Fruit fly (Drosophila melanogaster) whole organism, embryonic: ENCODE measurements around the gene Kaz1-ORFB.

Source experiments
- Adf1 ChIP-seq: fragments of 200-800 bp; sonication (Bioruptor generic); IDR thresholded peaks from 2 replicates; pipeline ENCODE4 v1.3.6; 2022; ENCODE audit warnings: missing biosample characterization, missing genetic modification characterization
- Antp ChIP-seq: fragments of 200-800 bp; sonication (Bioruptor generic); optimal IDR thresholded peaks from 3 replicates; lab custom pipeline; 2016; ENCODE audit warnings: missing biosample characterization, missing genetic modification characterization
- Asciz ChIP-seq: fragments of 200-800 bp; sonication (Bioruptor generic); optimal IDR thresholded peaks from 2 replicates; lab custom pipeline; 2017; ENCODE audit warnings: missing biosample characterization, mild to moderate bottlenecking, missing genetic modification characterization, missing genetic modification reagents
- CG10209 ChIP-seq: fragments of 200-800 bp; sonication (Bioruptor generic); optimal IDR thresholded peaks from 3 replicates; lab custom pipeline; 2017; ENCODE audit warnings: missing biosample characterization, mild to moderate bottlenecking, missing genetic modification characterization, missing genetic modification reagents
- CG11247 ChIP-seq: fragments of 200-800 bp; sonication (Bioruptor generic); IDR thresholded peaks from 2 replicates; pipeline ENCODE4 v1.3.6; 2022; ENCODE audit warnings: missing biosample characterization, missing genetic modification characterization
- CG12104 ChIP-seq: fragments of 200-800 bp; sonication (Bioruptor generic); optimal IDR thresholded peaks from 3 replicates; lab custom pipeline; 2016; ENCODE audit warnings: missing biosample characterization, missing genetic modification characterization
- CG12155 ChIP-seq: fragments of 200-800 bp; sonication (Bioruptor generic); optimal IDR thresholded peaks from 3 replicates; lab custom pipeline; 2016; ENCODE audit warnings: missing biosample characterization, missing genetic modification characterization
- CG13296 ChIP-seq: fragments of 200-800 bp; sonication (Bioruptor generic); optimal IDR thresholded peaks from 3 replicates; lab custom pipeline; 2018; ENCODE audit warnings: missing biosample characterization, mild to moderate bottlenecking, missing genetic modification characterization
- CG14667 ChIP-seq: fragments of 200-800 bp; sonication (Bioruptor generic); IDR thresholded peaks from 2 replicates; pipeline ENCODE4 v1.3.6; 2022; ENCODE audit warnings: missing biosample characterization, missing genetic modification characterization
- CG16815 ChIP-seq: fragments of 200-800 bp; sonication (Bioruptor generic); optimal IDR thresholded peaks from 3 replicates; lab custom pipeline; 2017; ENCODE audit warnings: missing biosample characterization, mild to moderate bottlenecking, missing genetic modification characterization
- CG17359 ChIP-seq: fragments of 200-800 bp; sonication (Bioruptor generic); optimal IDR thresholded peaks from 3 replicates; lab custom pipeline; 2018; ENCODE audit warnings: missing biosample characterization, mild to moderate bottlenecking, missing genetic modification characterization, moderate library complexity
- CG17361 ChIP-seq: fragments of 200-800 bp; sonication (Bioruptor generic); IDR thresholded peaks from 3 replicates; pipeline ENCODE4 v1.3.6; 2022; ENCODE audit warnings: missing biosample characterization, missing genetic modification characterization
- CG18476 ChIP-seq: fragments of 200-800 bp; sonication (Bioruptor generic); optimal IDR thresholded peaks from 2 replicates; lab custom pipeline; 2016; ENCODE audit warnings: missing biosample characterization, mild to moderate bottlenecking, missing genetic modification characterization
- CG3847 ChIP-seq: fragments of 200-800 bp; sonication (Bioruptor generic); IDR thresholded peaks from 2 replicates; pipeline ENCODE4 v1.3.6; 2022; ENCODE audit warnings: missing biosample characterization, missing genetic modification characterization
- CG4360 ChIP-seq: fragments of 200-800 bp; sonication (Bioruptor generic); IDR thresholded peaks from 2 replicates; pipeline ENCODE4 v1.3.6; 2022; ENCODE audit warnings: missing biosample characterization, missing genetic modification characterization
- CG4404 ChIP-seq: fragments of 200-800 bp; sonication (Bioruptor generic); IDR thresholded peaks from 2 replicates; pipeline ENCODE4 v1.3.6; 2022; ENCODE audit warnings: missing biosample characterization, missing genetic modification characterization
- CG6254 ChIP-seq: fragments of 200-800 bp; sonication (Bioruptor generic); optimal IDR thresholded peaks from 3 replicates; lab custom pipeline; 2017; ENCODE audit warnings: mild to moderate bottlenecking, missing biosample characterization, missing genetic modification reagents, missing genetic modification characterization
- CG6272 ChIP-seq: fragments of 200-800 bp; sonication (Bioruptor generic); IDR thresholded peaks from 2 replicates; pipeline ENCODE4 v1.3.6; 2022; ENCODE audit warnings: missing biosample characterization, missing genetic modification characterization
- CG6813 ChIP-seq: fragments of 200-800 bp; sonication (Bioruptor generic); optimal IDR thresholded peaks from 2 replicates; lab custom pipeline; 2017; ENCODE audit warnings: missing biosample characterization, missing genetic modification characterization, mild to moderate bottlenecking, moderate library complexity, missing genetic modification reagents
- CG7987 ChIP-seq: fragments of 200-800 bp; sonication (Bioruptor generic); optimal IDR thresholded peaks from 2 replicates; lab custom pipeline; 2018; ENCODE audit warnings: missing biosample characterization, mild to moderate bottlenecking, missing genetic modification characterization, moderate library complexity
- CG9876 ChIP-seq: fragments of 200-800 bp; sonication (Bioruptor generic); optimal IDR thresholded peaks from 2 replicates; lab custom pipeline; 2016; ENCODE audit warnings: missing biosample characterization, missing genetic modification characterization
- Dad ChIP-seq: fragments of 200-800 bp; sonication (Bioruptor generic); optimal IDR thresholded peaks from 3 replicates; lab custom pipeline; 2016; ENCODE audit warnings: missing biosample characterization, missing genetic modification characterization
- Deaf1 ChIP-seq: fragments of 200-800 bp; optimal IDR thresholded peaks from 3 replicates; lab custom pipeline; 2019; ENCODE audit warnings: missing biosample characterization, mild to moderate bottlenecking, missing genetic modification characterization, moderate library complexity
- E2f1 ChIP-seq: fragments of 200-800 bp; sonication (Bioruptor generic); IDR thresholded peaks from 2 replicates; pipeline ENCODE4 v1.3.6; 2022; ENCODE audit warnings: missing biosample characterization, missing genetic modification characterization
- HmgZ ChIP-seq: fragments of 200-800 bp; sonication (Bioruptor generic); optimal IDR thresholded peaks from 2 replicates; lab custom pipeline; 2018; ENCODE audit warnings: missing biosample characterization, mild to moderate bottlenecking, missing genetic modification characterization
- Meics ChIP-seq: fragments of 200-800 bp; sonication (Bioruptor generic); optimal IDR thresholded peaks from 2 replicates; lab custom pipeline; 2017; ENCODE audit warnings: missing biosample characterization, mild to moderate bottlenecking, missing genetic modification characterization
- Nf-YB ChIP-seq: fragments of 200-800 bp; sonication (Bioruptor generic); optimal IDR thresholded peaks from 3 replicates; lab custom pipeline; 2019; ENCODE audit warnings: missing biosample characterization, mild to moderate bottlenecking, missing genetic modification characterization, moderate library complexity
- Scr ChIP-seq: fragments of 200-800 bp; sonication (Bioruptor generic); IDR thresholded peaks from 2 replicates; pipeline ENCODE4 v1.3.6; 2022; ENCODE audit warnings: missing biosample characterization, missing genetic modification characterization; ENCODE audit not compliant: partially characterized antibody
- Stat92E ChIP-seq, 3 experiments: fragments of >200 bp in 2 of 3; fragments of 200-800 bp in 1 of 3; sonication (Bioruptor generic) in 1 of 3; optimal IDR thresholded peaks; 2 replicates each; lab custom pipeline; 2017 to 2019; ENCODE audit warnings: missing biosample characterization in 3 of 3, missing genetic modification characterization in 3 of 3, mild to moderate bottlenecking in 1 of 3, moderate library complexity in 1 of 3
- corto ChIP-seq: fragments of 200-800 bp; sonication (Bioruptor generic); optimal IDR thresholded peaks from 2 replicates; lab custom pipeline; 2016; ENCODE audit warnings: missing biosample characterization, mild to moderate bottlenecking, missing genetic modification characterization, moderate library complexity
- danr ChIP-seq: fragments of 200-800 bp; sonication (Bioruptor generic); IDR thresholded peaks from 2 replicates; pipeline ENCODE4 v1.3.6; 2022; ENCODE audit warnings: missing biosample characterization, missing genetic modification characterization
- dmrt11E ChIP-seq: fragments of 200-800 bp; sonication (Bioruptor generic); optimal IDR thresholded peaks from 3 replicates; lab custom pipeline; 2018; ENCODE audit warnings: missing biosample characterization, mild to moderate bottlenecking, missing genetic modification characterization, moderate library complexity
- dmrt99B ChIP-seq: fragments of 200-800 bp; sonication (Bioruptor generic); optimal IDR thresholded peaks from 2 replicates; lab custom pipeline; 2018; ENCODE audit warnings: missing biosample characterization, mild to moderate bottlenecking, missing genetic modification characterization, moderate library complexity
- dysf ChIP-seq: fragments of 200-800 bp; sonication (Bioruptor generic); IDR thresholded peaks from 3 replicates; pipeline ENCODE4 v1.3.6; 2022; ENCODE audit warnings: missing biosample characterization, missing genetic modification characterization
- gro ChIP-seq: fragments of 200-800 bp; sonication (Bioruptor generic); optimal IDR thresholded peaks from 2 replicates; lab custom pipeline; 2016; ENCODE audit warnings: missing biosample characterization, missing genetic modification characterization
- h ChIP-seq: fragments of >200 bp; optimal IDR thresholded peaks from 2 replicates; lab custom pipeline; 2017
- klu ChIP-seq: fragments of 200-800 bp; sonication (Bioruptor generic); IDR thresholded peaks from 2 replicates; pipeline ENCODE4 v1.3.6; 2022; ENCODE audit warnings: missing biosample characterization, missing genetic modification characterization
- kni ChIP-seq: fragments of 200-800 bp; sonication (Bioruptor generic); optimal IDR thresholded peaks from 3 replicates; lab custom pipeline; 2017; ENCODE audit warnings: mild to moderate bottlenecking, missing biosample characterization, missing genetic modification reagents, missing genetic modification characterization
- mirr ChIP-seq: fragments of 200-800 bp; sonication (Bioruptor generic); optimal IDR thresholded peaks from 3 replicates; lab custom pipeline; 2018; ENCODE audit warnings: missing biosample characterization, mild to moderate bottlenecking, missing genetic modification characterization
- nerfin-2 ChIP-seq: fragments of 200-800 bp; sonication (Bioruptor generic); IDR thresholded peaks from 2 replicates; pipeline ENCODE4 v1.3.6; 2022; ENCODE audit warnings: missing biosample characterization, missing genetic modification characterization; ENCODE audit not compliant: partially characterized antibody
- pb ChIP-seq: fragments of 200-800 bp; sonication (Bioruptor generic); optimal IDR thresholded peaks from 3 replicates; lab custom pipeline; 2016; ENCODE audit warnings: missing biosample characterization, missing genetic modification characterization
- pros ChIP-seq: fragments of 200-800 bp; sonication (Bioruptor generic); optimal IDR thresholded peaks from 3 replicates; lab custom pipeline; 2019; ENCODE audit warnings: missing biosample characterization, mild to moderate bottlenecking, missing genetic modification characterization, moderate library complexity
- psq ChIP-seq: fragments of 200-800 bp; sonication (Bioruptor generic); optimal IDR thresholded peaks from 2 replicates; lab custom pipeline; 2017; ENCODE audit warnings: missing biosample characterization, missing genetic modification characterization
- rib ChIP-seq: fragments of 200-800 bp; sonication (Bioruptor generic); IDR thresholded peaks from 2 replicates; pipeline ENCODE4 v1.3.6; 2022; ENCODE audit warnings: missing biosample characterization, missing genetic modification characterization
- seq ChIP-seq: fragments of 200-800 bp; sonication (Bioruptor generic); IDR thresholded peaks from 2 replicates; pipeline ENCODE4 v1.3.6; 2022; ENCODE audit warnings: missing biosample characterization, missing genetic modification characterization
- sna ChIP-seq: fragments of 200-800 bp; sonication (Bioruptor generic); IDR thresholded peaks from 2 replicates; pipeline ENCODE4 v1.3.6; 2022; ENCODE audit warnings: missing biosample characterization, missing genetic modification characterization; ENCODE audit not compliant: partially characterized antibody
- sqz ChIP-seq: fragments of 200-800 bp; sonication (Bioruptor generic); optimal IDR thresholded peaks from 3 replicates; lab custom pipeline; 2018; ENCODE audit warnings: missing biosample characterization, mild to moderate bottlenecking, missing genetic modification characterization
- tin ChIP-seq: fragments of 200-800 bp; sonication (Bioruptor generic); optimal IDR thresholded peaks from 3 replicates; lab custom pipeline; 2016; ENCODE audit warnings: missing biosample characterization, missing genetic modification characterization
- zen2 ChIP-seq: fragments of 200-800 bp; sonication (Bioruptor generic); IDR thresholded peaks from 3 replicates; pipeline ENCODE4 v1.3.6; 2022; ENCODE audit warnings: missing biosample characterization, missing genetic modification characterization; ENCODE audit not compliant: partially characterized antibody

The Kaz1-ORFB gene

DNA sequence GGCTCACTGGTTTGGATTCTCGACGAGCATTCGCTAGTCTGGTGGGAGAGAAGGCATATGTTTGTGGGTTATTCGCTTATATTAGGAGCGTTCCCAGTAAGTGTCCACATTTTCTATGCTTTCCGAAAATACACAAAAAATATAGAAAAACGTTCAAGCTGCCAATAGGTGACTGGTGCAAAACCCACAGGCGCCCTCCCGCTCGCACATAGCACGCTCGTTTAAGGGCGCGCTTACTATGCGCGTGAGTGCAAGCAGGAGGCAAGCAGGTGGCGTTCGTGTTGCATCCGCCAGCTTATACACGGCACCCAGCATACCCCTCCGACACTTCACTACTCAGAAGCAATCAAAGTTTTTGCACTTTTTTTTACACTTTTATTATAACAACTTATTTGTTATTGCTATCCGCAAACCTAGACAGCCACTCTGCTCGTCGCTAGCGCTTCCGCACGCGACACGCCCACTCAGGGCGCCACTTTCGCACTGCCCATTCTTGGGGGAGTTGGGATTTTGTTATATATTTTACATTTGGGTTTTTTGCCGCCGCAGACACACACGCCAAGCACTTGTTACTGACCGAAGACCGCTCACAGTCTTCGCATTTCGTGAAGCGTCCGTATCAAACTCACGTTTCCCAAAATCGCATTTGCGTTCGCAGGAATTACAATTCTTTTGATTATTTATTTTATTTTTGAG, 17.2 kb upstream of the Kaz1-ORFB start (continued):
- TF ChIP-seq h (lab: Kevin White, UChicago) (no peak), corto (GFP tag; lab: Kevin White, UChicago) (no peak), Asciz (GFP tag; lab: Kevin White, UChicago) (no peak), rib (GFP tag; lab: Robert Waterston, UW) (peak; percentile 33; the same call in 1 of the 2 replicates), Nf-YB (GFP tag; lab: Kevin White, UChicago) (no peak), pros (GFP tag; lab: Kevin White, UChicago) (no peak), danr (GFP tag; lab: Robert Waterston, UW) (0 out of 2 replicates have a peak, but pooled peaks have one; percentile 8), Deaf1 (tag; lab: Kevin White, UChicago) (no peak), CG17359 (tag; lab: Kevin White, UChicago) (no peak), CG18476 (no peak), pb (no peak), CG10209 (GFP tag; lab: Kevin White, UChicago) (no peak), CG13296 (no peak), CG16815 (GFP tag; lab: Kevin White, UChicago) (no peak), kni (GFP tag; lab: Kevin White, UChicago) (peak; percentile 13), dmrt99B (tag; lab: Kevin White, UChicago) (no peak), CG17361 (GFP tag; lab: Robert Waterston, UW) (no peak), CG3847 (peak; percentile 46), CG4360 (no peak), zen2 (GFP tag; lab: Robert Waterston, UW) (peak; percentile 41; the same call in 1 of the 3 replicates), E2f1 (GFP tag; lab: Robert Waterston, UW) (peak; percentile 57; the same call in 1 of the 2 replicates), seq (GFP tag; lab: Robert Waterston, UW) (0 out of 2 replicates have a peak, but pooled peaks have one; percentile 32), CG9876 (GFP tag; lab: Kevin White, UChicago) (peak; percentile 30), CG7987 (GFP tag; lab: Kevin White, UChicago) (peak; percentile 13), sqz (GFP tag; lab: Kevin White, UChicago) (no peak), sna (GFP tag; lab: Robert Waterston, UW) (no peak), gro (no peak), psq (no peak), dmrt11E (tag; lab: Kevin White, UChicago) (no peak), Stat92E (GFP tag; optimal IDR thresholded peaks at IDR 0.05; lab: Kevin White, UChicago) (peak in 1 of 3 experiments; percentile 23), tin (peak; percentile 0), Meics (GFP tag; lab: Kevin White, UChicago) (no peak), klu (no peak), nerfin-2 (GFP tag; lab: Robert Waterston, UW) (peak; percentile 27; the same call in 1 of the 2 replicates), CG12155 (GFP tag; lab: Kevin White, UChicago) (no peak), CG6254 (GFP tag; lab: Kevin White, UChicago) (no peak), CG6813 (no peak), CG14667 (no peak), CG12104 (GFP tag; lab: Kevin White, UChicago) (no peak), Dad (GFP tag; lab: Kevin White, UChicago) (peak; percentile 42), CG4404 (GFP tag; lab: Robert Waterston, UW) (peak; percentile 17; the same call in 1 of the 2 replicates), dysf (GFP tag; lab: Robert Waterston, UW) (no peak), Adf1 (GFP tag; lab: Robert Waterston, UW) (peak; percentile 42), mirr (GFP tag; lab: Kevin White, UChicago) (no peak), CG11247 (GFP tag; lab: Robert Waterston, UW) (no peak), CG6272 (GFP tag; lab: Robert Waterston, UW) (peak; percentile 62), Antp (GFP tag; lab: Kevin White, UChicago) (peak; percentile 45), Scr (GFP tag; lab: Robert Waterston, UW) (no peak), HmgZ (tag; lab: Kevin White, UChicago) (peak; percentile 83)
